Fruit fly (Drosophila melanogaster) whole organism, embryonic: ENCODE results near the gene mRpL28.

Experiments
- Ada2b ChIP-seq: fragments of 200-800 bp; sonication (Bioruptor generic); IDR thresholded peaks from 2 replicates; pipeline ENCODE4 v1.3.6; 2022; ENCODE audit warnings: missing biosample characterization, missing genetic modification characterization
- B-H2 ChIP-seq: fragments of 200-800 bp; sonication (Bioruptor generic); optimal IDR thresholded peaks from 2 replicates; lab custom pipeline; 2018; ENCODE audit warnings: missing biosample characterization, mild to moderate bottlenecking, missing genetic modification characterization
- CG10959 ChIP-seq: fragments of 200-800 bp; sonication (Bioruptor generic); IDR thresholded peaks from 2 replicates; pipeline ENCODE4 v1.3.6; 2022; ENCODE audit warnings: missing biosample characterization, missing genetic modification characterization
- CG11504 ChIP-seq: fragments of 200-800 bp; sonication (Bioruptor generic); optimal IDR thresholded peaks from 3 replicates; lab custom pipeline; 2019; ENCODE audit warnings: missing biosample characterization, mild to moderate bottlenecking, missing genetic modification characterization, moderate library complexity
- CG12299 ChIP-seq: fragments of 200-800 bp; sonication (Bioruptor generic); optimal IDR thresholded peaks from 2 replicates; lab custom pipeline; 2018; ENCODE audit warnings: missing biosample characterization, mild to moderate bottlenecking, missing genetic modification characterization
- CG14860 ChIP-seq: fragments of 200-800 bp; sonication (Bioruptor generic); IDR thresholded peaks from 3 replicates; pipeline ENCODE4 v1.3.6; 2022; ENCODE audit warnings: missing biosample characterization, missing genetic modification characterization; ENCODE audit not compliant: partially characterized antibody
- CG1603 ChIP-seq: fragments of 200-800 bp; sonication (Bioruptor generic); optimal IDR thresholded peaks from 2 replicates; lab custom pipeline; 2019; ENCODE audit warnings: missing biosample characterization, mild to moderate bottlenecking, missing genetic modification characterization, moderate library complexity
- CG1647 ChIP-seq: fragments of 200-800 bp; sonication (Bioruptor generic); optimal IDR thresholded peaks from 3 replicates; lab custom pipeline; 2016; ENCODE audit warnings: missing biosample characterization, missing genetic modification characterization
- CG16863 ChIP-seq: fragments of 200-800 bp; sonication (Bioruptor generic); optimal IDR thresholded peaks from 3 replicates; lab custom pipeline; 2016; ENCODE audit warnings: missing biosample characterization, missing genetic modification characterization
- CG17328 ChIP-seq: fragments of 200-800 bp; sonication (Bioruptor generic); IDR thresholded peaks from 2 replicates; pipeline ENCODE4 v1.3.6; 2022; ENCODE audit warnings: missing biosample characterization, missing genetic modification characterization
- CG2120 ChIP-seq: fragments of 200-800 bp; sonication (Bioruptor generic); optimal IDR thresholded peaks from 3 replicates; lab custom pipeline; 2016; ENCODE audit warnings: missing biosample characterization, missing genetic modification characterization
- CG2129 ChIP-seq: fragments of 200-800 bp; sonication (Bioruptor generic); IDR thresholded peaks from 2 replicates; pipeline ENCODE4 v1.3.6; 2022; ENCODE audit warnings: missing biosample characterization, missing genetic modification characterization; ENCODE audit not compliant: partially characterized antibody
- CG32532 ChIP-seq: fragments of 200-800 bp; sonication (Bioruptor generic); IDR thresholded peaks from 2 replicates; pipeline ENCODE4 v1.3.6; 2022; ENCODE audit warnings: missing biosample characterization, missing genetic modification characterization
- CG6654 ChIP-seq: fragments of 200-800 bp; sonication (Bioruptor generic); optimal IDR thresholded peaks from 2 replicates; lab custom pipeline; 2017; ENCODE audit warnings: missing biosample characterization, mild to moderate bottlenecking, missing genetic modification characterization
- CG6791 ChIP-seq: fragments of 200-800 bp; sonication (Bioruptor generic); IDR thresholded peaks from 3 replicates; pipeline ENCODE4 v1.3.6; 2022; ENCODE audit warnings: missing biosample characterization, missing genetic modification characterization; ENCODE audit not compliant: partially characterized antibody
- CG8478 ChIP-seq: fragments of >200 bp; optimal IDR thresholded peaks from 2 replicates; lab custom pipeline; 2018
- Drgx ChIP-seq: fragments of 200-800 bp; sonication (Bioruptor generic); IDR thresholded peaks from 2 replicates; pipeline ENCODE4 v1.3.6; 2022; ENCODE audit warnings: missing biosample characterization, missing genetic modification characterization
- Ets65A ChIP-seq: fragments of 200-800 bp; sonication (Bioruptor generic); peaks from one replicate; lab custom pipeline; 2016; ENCODE audit warnings: missing biosample characterization, missing genetic modification characterization
- Ets97D ChIP-seq: fragments of 200-800 bp; sonication (Bioruptor generic); optimal IDR thresholded peaks from 3 replicates; lab custom pipeline; 2016; ENCODE audit warnings: missing biosample characterization, missing genetic modification characterization
- HmgZ ChIP-seq: fragments of 200-800 bp; sonication (Bioruptor generic); optimal IDR thresholded peaks from 2 replicates; lab custom pipeline; 2018; ENCODE audit warnings: missing biosample characterization, mild to moderate bottlenecking, missing genetic modification characterization
- Med ChIP-seq: fragments of 200-800 bp; sonication (Bioruptor generic); peaks from one replicate; lab custom pipeline; 2016; ENCODE audit warnings: missing biosample characterization, missing genetic modification characterization, mild to moderate bottlenecking, inconsistent platforms, moderate library complexity
- Trl ChIP-seq, 3 experiments: fragments of >200 bp in 2 of 3; fragments of 200-800 bp in 1 of 3; sonication (Bioruptor generic) in 1 of 3; optimal IDR thresholded peaks; 2 replicates in 1 of 3; 3 replicates in 2 of 3; lab custom pipeline; 2016 to 2017; ENCODE audit warnings: missing biosample characterization in 1 of 3, missing genetic modification characterization in 1 of 3
- ap ChIP-seq: fragments of 200-800 bp; sonication (Bioruptor generic); IDR thresholded peaks from 2 replicates; pipeline ENCODE4 v1.3.6; 2022; ENCODE audit warnings: missing biosample characterization, missing genetic modification characterization
- bsh ChIP-seq, 2 experiments: fragments of 200-800 bp; sonication (Bioruptor generic); optimal IDR thresholded peaks; 2 replicates each; lab custom pipeline; 2017 to 2018; ENCODE audit warnings: mild to moderate bottlenecking in 2 of 2, missing biosample characterization in 2 of 2, missing genetic modification characterization in 2 of 2, moderate library complexity in 1 of 2
- cad ChIP-seq: fragments of >200 bp; optimal IDR thresholded peaks from 2 replicates; lab custom pipeline; 2017; ENCODE audit warnings: missing biosample characterization, missing genetic modification characterization
- cas ChIP-seq: fragments of 200-800 bp; sonication (Bioruptor generic); IDR thresholded peaks from 2 replicates; pipeline ENCODE4 v1.3.6; 2022; ENCODE audit warnings: missing biosample characterization, missing genetic modification characterization
- exex ChIP-seq: fragments of 200-800 bp; sonication (Bioruptor generic); optimal IDR thresholded peaks from 4 replicates; lab custom pipeline; 2018; ENCODE audit warnings: missing biosample characterization, mild to moderate bottlenecking, missing genetic modification characterization, moderate library complexity
- gem ChIP-seq: fragments of 200-800 bp; sonication (Bioruptor generic); optimal IDR thresholded peaks from 2 replicates; lab custom pipeline; 2019; ENCODE audit warnings: missing biosample characterization, mild to moderate bottlenecking, missing genetic modification characterization, moderate library complexity
- grau ChIP-seq: fragments of 200-800 bp; optimal IDR thresholded peaks from 3 replicates; lab custom pipeline; 2019; ENCODE audit warnings: missing biosample characterization, mild to moderate bottlenecking, missing genetic modification characterization, moderate library complexity
- ken ChIP-seq: fragments of 200-800 bp; sonication (Bioruptor generic); IDR thresholded peaks from 3 replicates; pipeline ENCODE4 v1.3.6; 2022; ENCODE audit warnings: missing biosample characterization, missing genetic modification characterization
- knrl ChIP-seq: fragments of 200-800 bp; sonication (Bioruptor generic); IDR thresholded peaks from 3 replicates; pipeline ENCODE4 v1.3.6; 2022; ENCODE audit warnings: missing biosample characterization, missing genetic modification characterization; ENCODE audit not compliant: partially characterized antibody
- lov ChIP-seq, 2 experiments: fragments of 200-800 bp in 1 of 2; fragments of >200 bp in 1 of 2; sonication (Bioruptor generic) in 1 of 2; IDR thresholded peaks in 1 of 2; optimal IDR thresholded peaks in 1 of 2; 2 replicates in 1 of 2; 3 replicates in 1 of 2; pipeline versions ENCODE4 v1.3.6 to Lab custom; 2017 to 2022; ENCODE audit warnings: missing biosample characterization in 1 of 2, missing genetic modification characterization in 1 of 2
- pho ChIP-seq: fragments of 200-800 bp; sonication (Bioruptor generic); optimal IDR thresholded peaks from 2 replicates; lab custom pipeline; 2016; ENCODE audit warnings: missing biosample characterization, missing genetic modification characterization
- sd ChIP-seq: fragments of 200-800 bp; sonication (Bioruptor generic); optimal IDR thresholded peaks from 3 replicates; lab custom pipeline; 2018; ENCODE audit warnings: missing biosample characterization, mild to moderate bottlenecking, missing genetic modification characterization, moderate library complexity
- sisA ChIP-seq: fragments of 200-800 bp; sonication (Bioruptor generic); IDR thresholded peaks from 2 replicates; pipeline ENCODE4 v1.3.6; 2022; ENCODE audit warnings: missing biosample characterization, missing genetic modification characterization
- slbo ChIP-seq: fragments of 200-800 bp; sonication (Bioruptor generic); IDR thresholded peaks from 2 replicates; pipeline ENCODE4 v1.3.6; 2022; ENCODE audit warnings: missing biosample characterization, missing genetic modification characterization
- stwl ChIP-seq: fragments of 200-800 bp; sonication (Bioruptor generic); optimal IDR thresholded peaks from 3 replicates; lab custom pipeline; 2018; ENCODE audit warnings: missing biosample characterization, mild to moderate bottlenecking, missing genetic modification characterization, moderate library complexity
- tio ChIP-seq: fragments of 200-800 bp; sonication (Bioruptor generic); optimal IDR thresholded peaks from 2 replicates; lab custom pipeline; 2017; ENCODE audit warnings: missing biosample characterization, missing genetic modification characterization, inconsistent platforms
- toy ChIP-seq: fragments of 200-800 bp; sonication (Bioruptor generic); IDR thresholded peaks from 2 replicates; pipeline ENCODE4 v1.3.6; 2022; ENCODE audit warnings: missing biosample characterization, missing genetic modification characterization
- twi ChIP-seq: fragments of 200-800 bp; optimal IDR thresholded peaks from 2 replicates; lab custom pipeline; 2019; ENCODE audit warnings: missing biosample characterization, mild to moderate bottlenecking, missing genetic modification characterization, moderate library complexity
- vvl ChIP-seq: fragments of 200-800 bp; sonication (Bioruptor generic); IDR thresholded peaks from 2 replicates; pipeline ENCODE4 v1.3.6; 2022; ENCODE audit warnings: missing biosample characterization, missing genetic modification characterization
- wdn ChIP-seq: fragments of 200-800 bp; sonication (Bioruptor generic); IDR thresholded peaks from 2 replicates; pipeline ENCODE4 v1.3.6; 2022; ENCODE audit warnings: missing biosample characterization, missing genetic modification characterization

Gene mRpL28

DNA sequence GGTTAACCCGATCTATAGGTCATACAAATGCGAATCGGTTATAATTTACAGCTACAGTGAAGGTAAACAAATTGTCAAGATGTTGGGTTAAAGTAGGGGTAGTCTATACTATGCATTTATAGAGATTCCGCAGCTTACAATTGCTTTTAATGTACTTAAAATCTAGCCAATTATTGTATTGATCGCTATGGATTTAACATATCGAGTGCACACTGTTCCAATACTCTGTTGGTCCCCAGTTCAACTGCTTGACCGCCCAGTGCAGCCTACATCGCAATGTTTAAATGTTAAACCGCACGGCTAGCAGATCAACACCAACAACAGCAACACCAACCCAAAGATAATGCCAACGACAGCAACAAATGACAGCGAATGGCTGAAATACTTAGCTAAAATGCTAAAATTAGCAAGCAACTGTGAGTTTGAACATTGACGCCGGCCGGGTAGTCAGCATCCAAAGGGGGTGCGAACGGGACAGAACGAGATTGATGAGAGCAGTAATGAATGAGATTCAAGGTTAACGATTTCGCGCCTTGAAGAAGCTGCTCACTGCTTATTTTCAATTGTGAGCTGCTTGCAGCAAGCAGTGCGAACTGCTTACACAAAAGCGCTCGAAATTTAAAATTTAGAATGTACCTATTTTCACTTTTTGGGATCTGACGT, 27.3 kb downstream of the mRpL28 start (continued):
- peak; percentile 56; the same call in 1 of the 2 replicates for TF ChIP-seq Ada2b (GFP tag; lab: Robert Waterston, UW)
- no peak for TF ChIP-seq lov (optimal IDR thresholded peaks at IDR 0.05; lab: Kevin White, UChicago)
- TF ChIP-seq lov (GFP tag; IDR thresholded peaks at IDR 0.05; lab: Robert Waterston, UW): peak; percentile 73; the same call in 2 of the 3 replicates
- TF ChIP-seq CG32532: peak; percentile 50
- TF ChIP-seq Drgx (GFP tag; lab: Robert Waterston, UW): peak; percentile 61
- TF ChIP-seq Med (GFP tag; lab: Kevin White, UChicago): peak; percentile 69
- TF ChIP-seq CG6791: peak; percentile 60; the same call in 1 of the 3 replicates

DNA sequence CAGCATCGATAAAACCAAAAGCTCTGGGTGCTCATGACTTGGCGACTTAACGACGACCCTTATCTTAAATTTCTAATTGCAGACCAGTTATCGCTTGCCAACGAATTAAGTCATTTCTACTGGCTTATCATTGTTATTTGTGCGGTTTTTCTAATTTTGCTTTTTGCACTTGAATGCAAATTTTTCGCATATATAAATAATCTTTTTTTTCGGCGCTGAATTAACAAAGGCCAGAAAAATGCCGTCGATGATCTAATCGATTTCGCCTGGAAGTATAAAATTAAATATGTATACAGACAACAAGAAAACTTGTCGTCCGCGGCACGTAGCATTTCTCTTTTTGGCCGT, 27.8 kb downstream of the mRpL28 start:
- no peak for TF ChIP-seq Ets65A (GFP tag; lab: Kevin White, UChicago)
- TF ChIP-seq exex (tag; lab: Kevin White, UChicago): peak; percentile 21
- TF ChIP-seq ap: no peak
- peak in 1 of 2 experiments; percentile 3 for TF ChIP-seq Trl (optimal IDR thresholded peaks at IDR 0.05; lab: Kevin White, UChicago)
- no peak for TF ChIP-seq Trl (GFP tag; optimal IDR thresholded peaks at IDR 0.05; lab: Kevin White, UChicago)
- TF ChIP-seq twi (tag; lab: Kevin White, UChicago): no peak

DNA sequence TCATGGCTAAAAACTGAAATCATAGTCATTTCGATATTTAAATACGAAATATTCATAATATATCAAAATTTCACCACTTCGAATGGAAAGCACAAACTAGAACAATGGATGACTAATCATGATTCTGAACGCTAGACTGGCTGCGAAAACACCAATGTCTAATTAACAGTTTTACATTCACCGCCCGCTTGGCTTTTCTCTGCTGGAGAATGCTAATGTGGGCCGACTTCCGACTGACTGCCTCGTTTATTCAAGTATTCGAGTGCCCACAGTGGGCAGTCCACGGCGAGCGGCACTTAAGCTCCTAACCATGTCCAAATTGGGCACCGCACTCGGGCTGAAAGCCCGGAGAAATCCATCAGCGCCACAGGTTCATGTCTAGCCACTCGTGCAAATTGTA, 28.3 kb downstream of the mRpL28 start:
- TF ChIP-seq B-H2 (GFP tag; lab: Kevin White, UChicago): no peak
- TF ChIP-seq sd (tag; lab: Kevin White, UChicago): no peak
- TF ChIP-seq CG6654 (GFP tag; lab: Kevin White, UChicago): peak; percentile 92
- TF ChIP-seq HmgZ (tag; lab: Kevin White, UChicago): no peak
- TF ChIP-seq slbo (GFP tag; lab: Robert Waterston, UW): 0 out of 2 replicates have a peak, but pooled peaks have one; percentile 5
- TF ChIP-seq toy (GFP tag; lab: Robert Waterston, UW): peak; percentile 41; the same call in 1 of the 2 replicates
- 0 out of 2 replicates have a peak, but pooled peaks have one; percentile 17 for TF ChIP-seq wdn (GFP tag; lab: Robert Waterston, UW)
- TF ChIP-seq CG16863 (GFP tag; lab: Kevin White, UChicago): no peak
- no peak for TF ChIP-seq vvl (GFP tag; lab: Robert Waterston, UW)
- TF ChIP-seq Med (GFP tag; lab: Kevin White, UChicago): peak; percentile 40
- peak; percentile 33 for TF ChIP-seq cad (GFP tag; lab: Kevin White, UChicago)
- no peak for TF ChIP-seq knrl (GFP tag; lab: Robert Waterston, UW)

dm6 chr2L:5002711-5003402, 29.1 kb downstream of the mRpL28 start:
- no peak for TF ChIP-seq CG8478 (lab: Kevin White, UChicago)
- TF ChIP-seq CG2129 (GFP tag; lab: Robert Waterston, UW): no peak
- peak; percentile 27 for TF ChIP-seq Med (GFP tag; lab: Kevin White, UChicago)
- TF ChIP-seq CG10959 (GFP tag; lab: Robert Waterston, UW): no peak
- no peak for TF ChIP-seq CG12299 (tag; lab: Kevin White, UChicago)
- TF ChIP-seq cas: 0 out of 2 replicates have a peak, but pooled peaks have one; percentile 16
- TF ChIP-seq CG14860 (GFP tag; lab: Robert Waterston, UW): no peak
- peak; percentile 70 for TF ChIP-seq Drgx (GFP tag; lab: Robert Waterston, UW)
- peak; percentile 4 for TF ChIP-seq tio (GFP tag; lab: Kevin White, UChicago)
- peak; percentile 1 for TF ChIP-seq grau
- TF ChIP-seq pho (GFP tag; lab: Kevin White, UChicago): no peak
- peak; percentile 38; the same call in 1 of the 2 replicates for TF ChIP-seq Ada2b (GFP tag; lab: Robert Waterston, UW)
- TF ChIP-seq sisA (GFP tag; lab: Robert Waterston, UW): peak; percentile 31; the same call in 1 of the 2 replicates
- no peak for TF ChIP-seq Ets97D (GFP tag; lab: Kevin White, UChicago)
- TF ChIP-seq bsh (GFP tag; optimal IDR thresholded peaks at IDR 0.05; lab: Kevin White, UChicago): peak in 1 of 2 experiments; percentile 19
- peak; percentile 19 for TF ChIP-seq CG1603
- TF ChIP-seq gem (tag; lab: Kevin White, UChicago): peak; percentile 21
- TF ChIP-seq CG2120: peak; percentile 5
- 0 out of 3 replicates have a peak, but pooled peaks have one; percentile 5 for TF ChIP-seq ken (GFP tag; lab: Robert Waterston, UW)
- no peak for TF ChIP-seq lov (optimal IDR thresholded peaks at IDR 0.05; lab: Kevin White, UChicago)
- TF ChIP-seq lov (GFP tag; IDR thresholded peaks at IDR 0.05; lab: Robert Waterston, UW): 0 out of 3 replicates have a peak, but pooled peaks have one; percentile 25
- peak; percentile 15 for TF ChIP-seq CG11504 (tag; lab: Kevin White, UChicago)
- TF ChIP-seq stwl (tag; lab: Kevin White, UChicago): no peak
- TF ChIP-seq CG17328 (GFP tag; lab: Robert Waterston, UW): 0 out of 2 replicates have a peak, but pooled peaks have one; percentile 40
- TF ChIP-seq CG1647 (GFP tag; lab: Kevin White, UChicago): no peak
